Worm (Caenorhabditis elegans): Measurements from ENCODE around the gene ZK228.3.
A peak's percentile ranks its signal among the peaks of the same experiment; 100 is the strongest.

The ZK228.3 gene

ce11 chrV:18461200-18461728 is at the start of gene ZK228.3:
TSS of gene ZK228.3 (minus strand) at chrV:18461250.
- no peak for TF ChIP-seq nhr-76 (tag; optimal IDR thresholded peaks at IDR 0.05)
- no peak for TF ChIP-seq nfya-1 (tag; optimal IDR thresholded peaks at IDR 0.05; ENCODE audit: insufficient read depth)
- no peak for TF ChIP-seq ceh-28 (tag; optimal IDR thresholded peaks at IDR 0.05)
- TF ChIP-seq snpc-4 (tag; optimal IDR thresholded peaks at IDR 0.05): no peak
- TF ChIP-seq mml-1 (tag; optimal IDR thresholded peaks at IDR 0.05): no peak
- peak; percentile 84 for TF ChIP-seq pqm-1 (tag; optimal IDR thresholded peaks at IDR 0.05)
- no peak for TF ChIP-seq nhr-67 (tag; optimal IDR thresholded peaks at IDR 0.05)
- no peak for TF ChIP-seq fkh-2 (tag; optimal IDR thresholded peaks at IDR 0.05)
- TF ChIP-seq elt-2 (tag; optimal IDR thresholded peaks at IDR 0.05): peak; percentile 97
- no peak for TF ChIP-seq ZK546.5 (tag; optimal IDR thresholded peaks at IDR 0.05)
- TF ChIP-seq tbx-2 (tag; optimal IDR thresholded peaks at IDR 0.05): no peak
- TF ChIP-seq ztf-11 (tag; optimal IDR thresholded peaks at IDR 0.05): no peak

- TF ChIP-seq nhr-12 (tag; optimal IDR thresholded peaks at IDR 0.05): no peak
- TF ChIP-seq aly-2 (tag; optimal IDR thresholded peaks at IDR 0.05): no peak
- no peak for TF ChIP-seq egl-5 (tag; optimal IDR thresholded peaks at IDR 0.05)
- TF ChIP-seq nhr-43 (tag; optimal IDR thresholded peaks at IDR 0.05; ENCODE audit: poor library complexity, severe bottlenecking): no peak
- TF ChIP-seq sea-2 (GFP tag; optimal IDR thresholded peaks at IDR 0.05): no peak
- TF ChIP-seq lin-15B (tag; optimal IDR thresholded peaks at IDR 0.05): no peak
- no peak for TF ChIP-seq fkh-10 (GFP tag; optimal IDR thresholded peaks at IDR 0.05)
- no peak for TF ChIP-seq nhr-23 (tag; optimal IDR thresholded peaks at IDR 0.05)
- TF ChIP-seq mdl-1 (tag; optimal IDR thresholded peaks at IDR 0.05): no peak
- no peak for TF ChIP-seq ZK546.5 (tag; optimal IDR thresholded peaks at IDR 0.05)
- TF ChIP-seq nhr-25 (tag; optimal IDR thresholded peaks at IDR 0.05): no peak
- no peak for TF ChIP-seq nhr-11 (tag; optimal IDR thresholded peaks at IDR 0.05)
- no peak for TF ChIP-seq eor-1 (tag; optimal IDR thresholded peaks at IDR 0.05)
These were observed 47.5 kb upstream of the ZK228.3 start, which contains the start of gene Y51A2D.1 for ce11 chrV:18508564-18508963. TSS of gene Y51A2D.1 (plus strand) at chrV:18508864.

DNA sequence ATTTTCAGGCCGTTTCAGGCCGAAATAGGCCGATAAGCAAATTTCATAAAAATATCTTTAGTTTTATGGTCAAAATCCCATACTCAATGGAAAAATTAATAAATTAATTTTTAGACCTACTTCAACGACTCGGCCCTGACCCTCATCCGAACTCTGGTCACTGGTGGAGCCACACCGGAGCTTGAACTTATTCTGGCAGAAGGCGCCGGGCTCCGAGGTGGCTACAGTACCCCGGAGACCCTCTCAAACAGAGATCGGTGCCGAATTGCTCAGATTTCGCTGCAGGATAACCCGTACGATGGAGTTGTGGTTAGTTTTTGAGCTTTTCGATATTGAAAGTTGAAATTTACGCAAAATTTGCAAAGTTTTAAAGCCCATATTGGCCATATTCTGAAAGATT is 45.7 kb upstream of the ZK228.3 start:
- TF ChIP-seq tbx-2 (tag; optimal IDR thresholded peaks at IDR 0.05) (no peak), nhr-25 (tag; optimal IDR thresholded peaks at IDR 0.05) (no peak), zag-1 (tag; optimal IDR thresholded peaks at IDR 0.05) (no peak), hmg-11 (tag; optimal IDR thresholded peaks at IDR 0.05) (no peak), nhr-23 (tag; optimal IDR thresholded peaks at IDR 0.05) (no peak)

DNA sequence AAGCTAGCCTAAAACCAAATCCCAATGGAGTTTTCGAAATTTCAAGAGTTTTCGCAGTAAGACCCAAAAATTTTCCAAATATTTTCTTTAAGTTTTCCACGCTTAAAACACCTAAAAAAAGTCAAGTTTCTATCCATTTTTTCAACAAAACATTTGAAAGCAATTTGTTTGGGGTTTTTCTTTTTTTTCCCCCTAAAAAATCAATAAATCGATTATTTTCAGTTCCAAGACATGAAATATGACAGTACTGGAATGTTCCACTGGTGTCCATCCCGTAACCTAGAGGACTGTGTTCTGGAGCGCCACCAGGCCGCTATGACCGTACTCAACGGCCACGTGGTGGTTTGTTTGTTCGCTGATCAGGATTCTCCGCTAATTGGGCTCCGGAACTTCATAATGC is 43.6 kb upstream of the ZK228.3 start:
- TF ChIP-seq sea-2 (GFP tag; optimal IDR thresholded peaks at IDR 0.05) (no peak), ceh-28 (tag; optimal IDR thresholded peaks at IDR 0.05) (peak; percentile 56)

DNA sequence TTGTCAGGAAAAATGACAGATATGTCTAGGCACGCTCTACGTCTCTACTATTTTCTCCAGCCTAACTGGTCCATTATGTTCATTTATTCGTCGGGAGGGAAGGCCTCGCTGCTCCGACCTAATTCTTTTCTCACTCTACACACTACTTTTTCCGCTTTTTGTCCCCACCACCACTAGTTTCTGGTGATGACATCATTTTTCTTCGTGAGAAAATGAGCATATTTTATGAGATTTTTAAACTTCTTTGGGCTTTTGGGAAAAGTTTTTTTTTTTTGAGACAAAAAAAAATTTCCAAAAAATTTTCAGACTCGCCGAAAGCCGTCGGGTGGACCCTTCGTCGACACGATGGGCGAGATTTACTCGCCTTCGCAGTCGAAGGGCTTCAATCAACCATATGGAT is 30.9 kb upstream of the ZK228.3 start, which contains the start of gene slo-1:
Gene slo-1 (plus strand): TSS at position 301 of the 400 bp plus-strand sequence.
- TF ChIP-seq mml-1 (tag; optimal IDR thresholded peaks at IDR 0.05) (no peak), aly-2 (tag; optimal IDR thresholded peaks at IDR 0.05) (no peak), pqm-1 (tag; optimal IDR thresholded peaks at IDR 0.05) (no peak), nhr-23 (tag; optimal IDR thresholded peaks at IDR 0.05) (no peak), ceh-28 (tag; optimal IDR thresholded peaks at IDR 0.05) (no peak), pha-4 (tag; optimal IDR thresholded peaks at IDR 0.05) (no peak), fkh-10 (GFP tag; optimal IDR thresholded peaks at IDR 0.05) (no peak), unc-39 (tag; optimal IDR thresholded peaks at IDR 0.05) (no peak), unc-62 (GFP tag; optimal IDR thresholded peaks at IDR 0.05) (no peak), jun-1 (tag; optimal IDR thresholded peaks at IDR 0.05) (no peak), nhr-76 (tag; optimal IDR thresholded peaks at IDR 0.05) (no peak), ceh-9 (tag; optimal IDR thresholded peaks at IDR 0.05) (no peak), hmg-11 (tag; optimal IDR thresholded peaks at IDR 0.05) (no peak), egl-5 (tag; optimal IDR thresholded peaks at IDR 0.05) (no peak), sea-2 (GFP tag; optimal IDR thresholded peaks at IDR 0.05) (no peak)

DNA sequence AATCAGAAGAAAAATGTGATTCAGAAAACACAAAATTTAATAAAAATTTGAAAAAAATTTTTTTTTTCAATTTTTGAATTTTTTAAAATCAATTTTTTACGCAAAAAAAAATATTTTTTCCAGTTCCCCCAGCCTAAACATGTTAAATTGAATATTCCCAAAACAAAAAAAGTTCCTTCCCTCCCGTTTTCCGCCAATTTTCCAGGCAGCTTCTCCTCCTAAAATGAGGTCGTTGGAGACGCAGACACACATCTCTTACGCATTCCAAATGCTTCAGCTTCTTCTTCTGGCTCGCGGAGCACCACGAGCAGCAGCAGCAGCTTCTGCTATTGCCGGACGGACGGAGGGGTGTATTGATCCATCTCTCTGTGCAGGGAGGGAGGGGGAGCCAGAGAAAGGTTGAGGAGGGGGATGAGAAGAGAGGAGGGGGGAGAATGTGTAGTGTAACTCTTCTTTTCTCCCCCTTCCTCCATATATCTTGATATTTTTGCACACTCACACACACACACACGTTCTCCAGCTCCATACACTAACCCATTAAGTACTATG is 29.3 kb upstream of the ZK228.3 start:
- no peak for TF ChIP-seq ztf-11 (tag; optimal IDR thresholded peaks at IDR 0.05)
- TF ChIP-seq ama-1 (optimal IDR thresholded peaks at IDR 0.05): no peak
- no peak for TF ChIP-seq ceh-28 (tag; optimal IDR thresholded peaks at IDR 0.05)
- TF ChIP-seq ceh-82 (tag; optimal IDR thresholded peaks at IDR 0.05): no peak
- no peak for TF ChIP-seq unc-39 (tag; optimal IDR thresholded peaks at IDR 0.05)
- TF ChIP-seq elt-2 (tag; optimal IDR thresholded peaks at IDR 0.05): no peak
- TF ChIP-seq nhr-23 (tag; optimal IDR thresholded peaks at IDR 0.05): no peak
- no peak for TF ChIP-seq unc-62 (GFP tag; optimal IDR thresholded peaks at IDR 0.05)
- peak; percentile 73 for TF ChIP-seq nfya-1 (tag; optimal IDR thresholded peaks at IDR 0.05; ENCODE audit: insufficient read depth)
- no peak for TF ChIP-seq R02D3.7 (tag; optimal IDR thresholded peaks at IDR 0.05)
- TF ChIP-seq jun-1 (tag; optimal IDR thresholded peaks at IDR 0.05): no peak
- TF ChIP-seq lin-39 (tag; optimal IDR thresholded peaks at IDR 0.05): peak; percentile 78
- no peak for TF ChIP-seq nhr-76 (tag; optimal IDR thresholded peaks at IDR 0.05)
- TF ChIP-seq tbx-2 (tag; optimal IDR thresholded peaks at IDR 0.05): no peak
- TF ChIP-seq nhr-25 (tag; optimal IDR thresholded peaks at IDR 0.05): no peak
- no peak for TF ChIP-seq nhr-11 (tag; optimal IDR thresholded peaks at IDR 0.05)
- no peak for TF ChIP-seq lsy-12 (tag; optimal IDR thresholded peaks at IDR 0.05)
- no peak for TF ChIP-seq pha-4 (tag; optimal IDR thresholded peaks at IDR 0.05)
- no peak for TF ChIP-seq pqm-1 (tag; optimal IDR thresholded peaks at IDR 0.05)
- TF ChIP-seq nhr-67 (tag; optimal IDR thresholded peaks at IDR 0.05): no peak
- no peak for TF ChIP-seq mdl-1 (tag; optimal IDR thresholded peaks at IDR 0.05)
- TF ChIP-seq zag-1 (tag; optimal IDR thresholded peaks at IDR 0.05): no peak
- peak; percentile 33 for TF ChIP-seq lin-15B (tag; optimal IDR thresholded peaks at IDR 0.05)
- no peak for TF ChIP-seq egl-5 (tag; optimal IDR thresholded peaks at IDR 0.05)
- TF ChIP-seq nhr-77 (tag; optimal IDR thresholded peaks at IDR 0.05): no peak
- TF ChIP-seq ceh-16 (tag; optimal IDR thresholded peaks at IDR 0.05): no peak
- no peak for TF ChIP-seq eor-1 (tag; optimal IDR thresholded peaks at IDR 0.05)
- TF ChIP-seq hmg-11 (tag; optimal IDR thresholded peaks at IDR 0.05): peak; percentile 65
